Worm (Caenorhabditis elegans): ENCODE data around the gene gpa-4.

The gpa-4 gene

ce11 chrIV:410420-410891 lies 9.0 kb downstream of the gpa-4 start, which contains the start of gene T07A9.12 (continued):
- TF ChIP-seq ceh-82 (tag; optimal IDR thresholded peaks at IDR 0.05), result no peak
- no peak for TF ChIP-seq fkh-2 (tag; optimal IDR thresholded peaks at IDR 0.05)
- no peak for TF ChIP-seq zag-1 (tag; optimal IDR thresholded peaks at IDR 0.05)
- peak; percentile 81 for TF ChIP-seq nhr-23 (tag; optimal IDR thresholded peaks at IDR 0.05)
- no peak for TF ChIP-seq nhr-76 (tag; optimal IDR thresholded peaks at IDR 0.05)
- peak; percentile 93 for TF ChIP-seq pha-4 (tag; optimal IDR thresholded peaks at IDR 0.05)
- TF ChIP-seq ZK546.5 (tag; optimal IDR thresholded peaks at IDR 0.05), result no peak
- TF ChIP-seq R02D3.7 (tag; optimal IDR thresholded peaks at IDR 0.05), result peak; percentile 47
- TF ChIP-seq pqm-1 (tag; optimal IDR thresholded peaks at IDR 0.05), result peak; percentile 58

- TF ChIP-seq daf-12 (tag; optimal IDR thresholded peaks at IDR 0.05) (no peak), nhr-237 (tag; optimal IDR thresholded peaks at IDR 0.05) (no peak), lsy-12 (tag; optimal IDR thresholded peaks at IDR 0.05) (no peak), eor-1 (tag; optimal IDR thresholded peaks at IDR 0.05) (no peak), nhr-23 (tag; optimal IDR thresholded peaks at IDR 0.05) (no peak), pqm-1 (tag; optimal IDR thresholded peaks at IDR 0.05) (no peak), lin-15B (tag; optimal IDR thresholded peaks at IDR 0.05) (no peak), ceh-28 (tag; optimal IDR thresholded peaks at IDR 0.05) (peak; percentile 21)
Observed at ce11 chrIV:419674-420073, 18.2 kb downstream of the gpa-4 start, which contains the start of gene eri-1. Gene eri-1 (minus strand): TSS chrIV:419958.

- TF ChIP-seq mml-1 (tag; optimal IDR thresholded peaks at IDR 0.05) (no peak), fkh-10 (GFP tag; optimal IDR thresholded peaks at IDR 0.05) (no peak), nhr-25 (tag; optimal IDR thresholded peaks at IDR 0.05) (no peak), tbx-2 (tag; optimal IDR thresholded peaks at IDR 0.05) (no peak), hmg-11 (tag; optimal IDR thresholded peaks at IDR 0.05) (no peak), ama-1 (optimal IDR thresholded peaks at IDR 0.05) (no peak), lin-39 (tag; optimal IDR thresholded peaks at IDR 0.05) (no peak)
Observed at ce11 chrIV:420686-421085, 19.2 kb downstream of the gpa-4 start.

- TF ChIP-seq nhr-43 (tag; optimal IDR thresholded peaks at IDR 0.05; ENCODE audit: poor library complexity, severe bottlenecking) (no peak), lin-15B (tag; optimal IDR thresholded peaks at IDR 0.05) (no peak)
Observed at ce11 chrIV:422112-422511, 20.6 kb downstream of the gpa-4 start.

- no peak for TF ChIP-seq ZK546.5 (tag; optimal IDR thresholded peaks at IDR 0.05)
- TF ChIP-seq nhr-12 (tag; optimal IDR thresholded peaks at IDR 0.05), result no peak
- no peak for TF ChIP-seq nfya-1 (tag; optimal IDR thresholded peaks at IDR 0.05; ENCODE audit: insufficient read depth)
- no peak for TF ChIP-seq lin-39 (tag; optimal IDR thresholded peaks at IDR 0.05)
- no peak for TF ChIP-seq pqm-1 (tag; optimal IDR thresholded peaks at IDR 0.05)
- no peak for TF ChIP-seq ceh-28 (tag; optimal IDR thresholded peaks at IDR 0.05)
- TF ChIP-seq ama-1 (optimal IDR thresholded peaks at IDR 0.05), result no peak
- TF ChIP-seq pha-4 (tag; optimal IDR thresholded peaks at IDR 0.05), result no peak
- TF ChIP-seq mml-1 (tag; optimal IDR thresholded peaks at IDR 0.05), result no peak
- TF ChIP-seq fkh-10 (GFP tag; optimal IDR thresholded peaks at IDR 0.05), result no peak
- no peak for TF ChIP-seq ztf-11 (tag; optimal IDR thresholded peaks at IDR 0.05)
- TF ChIP-seq ceh-16 (tag; optimal IDR thresholded peaks at IDR 0.05), result no peak
- TF ChIP-seq nhr-25 (tag; optimal IDR thresholded peaks at IDR 0.05), result no peak
- TF ChIP-seq elt-3 (tag; optimal IDR thresholded peaks at IDR 0.05), result no peak
Observed at ce11 chrIV:425052-425451, 23.6 kb downstream of the gpa-4 start, which contains the start of gene daf-18. Gene daf-18 (minus strand): TSS chrIV:425177.

ce11 chrIV:425546-425945 lies 24.1 kb downstream of the gpa-4 start:
- no peak for TF ChIP-seq ama-1 (optimal IDR thresholded peaks at IDR 0.05)
- peak; percentile 3 for TF ChIP-seq elt-2 (tag; optimal IDR thresholded peaks at IDR 0.05)
- TF ChIP-seq fkh-10 (GFP tag; optimal IDR thresholded peaks at IDR 0.05), result no peak
- TF ChIP-seq ceh-9 (tag; optimal IDR thresholded peaks at IDR 0.05), result no peak
- TF ChIP-seq ztf-11 (tag; optimal IDR thresholded peaks at IDR 0.05), result no peak
- no peak for TF ChIP-seq nhr-28 (tag; optimal IDR thresholded peaks at IDR 0.05)
- TF ChIP-seq lin-15B (tag; optimal IDR thresholded peaks at IDR 0.05), result peak; percentile 72
- TF ChIP-seq R02D3.7 (tag; optimal IDR thresholded peaks at IDR 0.05), result no peak
- peak; percentile 60 for TF ChIP-seq hmg-11 (tag; optimal IDR thresholded peaks at IDR 0.05)
- TF ChIP-seq nhr-23 (tag; optimal IDR thresholded peaks at IDR 0.05), result peak; percentile 59
- TF ChIP-seq nfya-1 (tag; optimal IDR thresholded peaks at IDR 0.05; ENCODE audit: insufficient read depth), result peak; percentile 73
- TF ChIP-seq egl-27 (tag; optimal IDR thresholded peaks at IDR 0.05), result no peak
- no peak for TF ChIP-seq jun-1 (tag; optimal IDR thresholded peaks at IDR 0.05)
- TF ChIP-seq nhr-77 (tag; optimal IDR thresholded peaks at IDR 0.05), result no peak
- TF ChIP-seq ceh-28 (tag; optimal IDR thresholded peaks at IDR 0.05), result peak; percentile 32
- peak; percentile 39 for TF ChIP-seq lin-39 (tag; optimal IDR thresholded peaks at IDR 0.05)
